Worm (Caenorhabditis elegans): Measurements from ENCODE around the gene fis-1.

DNA sequence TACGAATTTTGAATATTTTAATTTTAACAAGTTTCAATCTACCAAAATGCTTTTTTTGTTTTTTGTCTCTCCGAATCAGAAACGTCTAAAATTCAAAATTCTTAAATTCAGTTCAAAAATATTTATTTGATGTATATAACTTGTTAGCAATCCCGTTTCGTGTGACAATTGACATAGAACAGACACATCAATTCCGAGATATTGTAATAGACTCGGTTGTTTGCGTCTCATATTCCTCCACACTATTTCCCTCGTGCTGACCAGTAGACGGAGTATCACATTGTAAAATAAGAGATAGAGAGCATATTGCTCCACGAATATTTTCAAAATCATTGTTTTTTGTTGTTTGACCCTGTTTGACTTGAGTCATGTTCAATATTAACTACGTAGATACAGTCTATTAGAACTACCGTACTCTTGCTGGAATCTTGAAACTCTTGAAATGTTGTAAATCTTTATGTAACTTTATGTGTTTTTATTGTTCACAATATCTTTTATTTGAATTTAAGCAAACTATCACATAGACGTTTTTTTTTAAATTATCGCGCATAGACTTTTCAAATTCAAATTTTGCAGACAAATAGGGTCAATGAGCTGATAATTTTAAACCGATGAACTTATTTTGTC lies 33.8 kb downstream of the fis-1 start, which contains the start of gene T13C2.3:
- no peak for TF ChIP-seq ama-1 (optimal IDR thresholded peaks at IDR 0.05)
- no peak for TF ChIP-seq ceh-36 (tag; optimal IDR thresholded peaks at IDR 0.05)
- TF ChIP-seq tbx-37 (GFP tag; conservative IDR thresholded peaks at IDR 0.05), result no peak
- no peak for TF ChIP-seq hmbx-1 (tag; optimal IDR thresholded peaks at IDR 0.05)
- no peak for TF ChIP-seq ets-7 (tag; optimal IDR thresholded peaks at IDR 0.05)
- no peak for TF ChIP-seq scrt-1 (GFP tag; IDR thresholded peaks at IDR 0.05)
- no peak for TF ChIP-seq ceh-13 (GFP tag; optimal IDR thresholded peaks at IDR 0.05)
- TF ChIP-seq aly-1 (tag; optimal IDR thresholded peaks at IDR 0.05), result no peak
- TF ChIP-seq flt-1 (GFP tag; IDR thresholded peaks at IDR 0.05), result no peak
- no peak for TF ChIP-seq tra-4 (tag; optimal IDR thresholded peaks at IDR 0.05)
